Worm (Caenorhabditis elegans) whole organism, mixed stage, embryonic: ENCODE results near the gene R06F6.14.

ENCODE experiments used
- M03D4.4 ChIP-seq: sonication (generic microtip); optimal IDR thresholded peaks from 2 replicates; lab custom pipeline; 2017; ENCODE audit warnings: mild to moderate bottlenecking, missing genetic modification characterization, missing compliant biosample characterization
- bed-3 ChIP-seq: fragments of 200-800 bp; sonication (Bioruptor generic); optimal IDR thresholded peaks from 3 replicates; lab custom pipeline; 2018; ENCODE audit warnings: mild to moderate bottlenecking, missing genetic modification characterization, moderate library complexity, missing compliant biosample characterization
- blmp-1 ChIP-seq: fragments of 150-350 bp; optimal IDR thresholded peaks from 2 replicates; lab custom pipeline; 2014; ENCODE audit warnings: missing biosample characterization, missing genetic modification characterization
- ceh-39 ChIP-seq: fragments of 150-350 bp; optimal IDR thresholded peaks from 2 replicates; lab custom pipeline; 2014; ENCODE audit warnings: missing biosample characterization, missing genetic modification characterization
- ceh-43 ChIP-seq: fragments of 200-800 bp; sonication (Bioruptor generic); optimal IDR thresholded peaks from 2 replicates; lab custom pipeline; 2018; ENCODE audit warnings: mild to moderate bottlenecking, missing genetic modification characterization, moderate library complexity, missing compliant biosample characterization
- ceh-83 ChIP-seq: fragments of 200-800 bp; sonication (Bioruptor generic); optimal IDR thresholded peaks from 2 replicates; lab custom pipeline; 2018; ENCODE audit warnings: mild to moderate bottlenecking, missing genetic modification characterization, missing compliant biosample characterization
- ces-1 ChIP-seq: fragments of 150-350 bp; optimal IDR thresholded peaks from 2 replicates; lab custom pipeline; 2014; ENCODE audit warnings: missing biosample characterization, missing genetic modification reagents, missing genetic modification characterization
- cnd-1 ChIP-seq: fragments of 200-800 bp; sonication (Bioruptor generic); optimal IDR thresholded peaks from 2 replicates; lab custom pipeline; 2018; ENCODE audit warnings: mild to moderate bottlenecking, missing genetic modification characterization, missing compliant biosample characterization
- drap-1 ChIP-seq: fragments of 200-800 bp; sonication (Bioruptor generic); optimal IDR thresholded peaks from 3 replicates; lab custom pipeline; 2018; ENCODE audit warnings: mild to moderate bottlenecking, missing genetic modification characterization, missing compliant biosample characterization
- elt-1 ChIP-seq: sonication (generic microtip); optimal IDR thresholded peaks from 2 replicates; lab custom pipeline; 2017; ENCODE audit warnings: missing genetic modification characterization, mild to moderate bottlenecking, missing compliant biosample characterization, antibody characterized with exemption, moderate library complexity, borderline replicate concordance; ENCODE audit not compliant: insufficient read depth
- elt-3 ChIP-seq: fragments of 150-350 bp; optimal IDR thresholded peaks from 2 replicates; lab custom pipeline; 2014; ENCODE audit warnings: missing biosample characterization, missing genetic modification characterization
- flh-1 ChIP-seq: fragments of 200-800 bp; sonication (Bioruptor generic); optimal IDR thresholded peaks from 2 replicates; lab custom pipeline; 2018; ENCODE audit warnings: mild to moderate bottlenecking, missing genetic modification characterization, moderate library complexity, missing compliant biosample characterization
- ham-2 ChIP-seq: fragments of 200-800 bp; sonication (Bioruptor generic); optimal IDR thresholded peaks from 2 replicates; lab custom pipeline; 2018; ENCODE audit warnings: mild to moderate bottlenecking, missing genetic modification characterization, missing compliant biosample characterization
- hlh-1 ChIP-seq: fragments of 150-350 bp; optimal IDR thresholded peaks from 2 replicates; lab custom pipeline; 2014; ENCODE audit warnings: missing biosample characterization, missing genetic modification reagents, missing genetic modification characterization
- lin-13 ChIP-seq: fragments of 150-350 bp; optimal IDR thresholded peaks from 2 replicates; lab custom pipeline; 2014; ENCODE audit warnings: missing biosample characterization, missing genetic modification characterization
- lin-32 ChIP-seq: fragments of 200-800 bp; sonication (Bioruptor generic); optimal IDR thresholded peaks from 2 replicates; lab custom pipeline; 2018; ENCODE audit warnings: mild to moderate bottlenecking, missing genetic modification characterization, missing compliant biosample characterization
- lsy-2 ChIP-seq: fragments of 150-350 bp; optimal IDR thresholded peaks from 2 replicates; lab custom pipeline; 2014; ENCODE audit warnings: missing biosample characterization, missing genetic modification characterization
- mab-5 ChIP-seq: fragments of 150-350 bp; optimal IDR thresholded peaks from 2 replicates; lab custom pipeline; 2014; ENCODE audit warnings: missing biosample characterization, missing genetic modification characterization
- mep-1 ChIP-seq: fragments of 150-350 bp; optimal IDR thresholded peaks from 2 replicates; lab custom pipeline; 2017; ENCODE audit warnings: missing biosample characterization, missing genetic modification reagents, missing genetic modification characterization, inconsistent platforms
- mls-2 ChIP-seq: sonication (generic microtip); optimal IDR thresholded peaks from 2 replicates; lab custom pipeline; 2016; ENCODE audit warnings: mild to moderate bottlenecking, missing genetic modification characterization, moderate library complexity, missing compliant biosample characterization
- nhr-12 ChIP-seq: fragments of 150-350 bp; optimal IDR thresholded peaks from 2 replicates; lab custom pipeline; 2014; ENCODE audit warnings: missing biosample characterization, missing genetic modification characterization
- nhr-2 ChIP-seq: fragments of 150-350 bp; optimal IDR thresholded peaks from 2 replicates; lab custom pipeline; 2014; ENCODE audit warnings: missing biosample characterization, missing genetic modification characterization
- nhr-237 ChIP-seq: fragments of 150-350 bp; optimal IDR thresholded peaks from 2 replicates; lab custom pipeline; 2014; ENCODE audit warnings: missing biosample characterization, missing genetic modification characterization
- nhr-28 ChIP-seq: fragments of 150-350 bp; optimal IDR thresholded peaks from 2 replicates; lab custom pipeline; 2014; ENCODE audit warnings: missing biosample characterization, missing genetic modification characterization
- nhr-76 ChIP-seq: sonication (generic microtip); optimal IDR thresholded peaks from 2 replicates; lab custom pipeline; 2017; ENCODE audit warnings: missing biosample characterization, missing genetic modification characterization
- pha-4 ChIP-seq: fragments of 150-350 bp; optimal IDR thresholded peaks from 2 replicates; lab custom pipeline; 2018; ENCODE audit warnings: missing biosample characterization, missing genetic modification reagents, missing genetic modification characterization
- sem-2 ChIP-seq: fragments of 200-800 bp; sonication (Bioruptor generic); optimal IDR thresholded peaks from 2 replicates; lab custom pipeline; 2018; ENCODE audit warnings: mild to moderate bottlenecking, missing genetic modification characterization, missing compliant biosample characterization
- snpc-4 ChIP-seq: fragments of 150-350 bp; optimal IDR thresholded peaks from 2 replicates; lab custom pipeline; 2014; ENCODE audit warnings: missing biosample characterization, missing genetic modification characterization
- sptf-1 ChIP-seq: sonication (generic microtip); optimal IDR thresholded peaks from 2 replicates; lab custom pipeline; 2017; ENCODE audit warnings: mild to moderate bottlenecking, missing genetic modification characterization, moderate library complexity, missing compliant biosample characterization
- tbx-8 ChIP-seq: fragments of 200-800 bp; sonication (Bioruptor generic); optimal IDR thresholded peaks from 2 replicates; lab custom pipeline; 2018; ENCODE audit warnings: mild to moderate bottlenecking, missing genetic modification characterization, moderate library complexity, missing compliant biosample characterization
- unc-39 ChIP-seq: fragments of 150-350 bp; optimal IDR thresholded peaks from 2 replicates; lab custom pipeline; 2014; ENCODE audit warnings: missing biosample characterization, missing genetic modification characterization
- unc-62 ChIP-seq: fragments of 150-350 bp; optimal IDR thresholded peaks from 2 replicates; lab custom pipeline; 2014; ENCODE audit warnings: missing biosample characterization, missing genetic modification reagents, missing genetic modification characterization
- ztf-11 ChIP-seq: fragments of 150-350 bp; optimal IDR thresholded peaks from 2 replicates; lab custom pipeline; 2014; ENCODE audit warnings: missing biosample characterization, missing genetic modification characterization

R06F6.14 gene

DNA sequence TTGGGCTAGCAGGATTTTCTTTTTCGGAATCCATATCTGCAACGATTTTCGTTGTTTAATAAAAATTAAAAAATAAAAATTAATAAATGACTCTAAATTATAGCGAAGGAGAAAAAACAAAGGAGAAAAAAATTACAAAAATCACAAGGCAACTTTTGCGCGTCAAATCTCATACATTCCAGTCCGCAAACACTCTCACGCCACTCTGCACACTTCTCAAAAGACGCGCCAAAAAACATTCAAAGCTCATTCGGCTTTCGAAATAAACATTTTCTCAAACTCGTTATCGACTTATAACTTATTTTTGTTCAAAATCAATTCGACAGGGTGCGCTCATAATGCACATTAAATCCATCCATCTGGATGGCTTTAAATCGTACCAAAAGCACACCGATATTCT lies 15.0 kb downstream of the R06F6.14 start, which contains the start of the genes R06F6.12 and mix-1:
R06F6.12 (minus strand) TSS at position 36 of the 400 bp plus-strand sequence.
mix-1 (plus strand) TSS at position 201 of the 400 bp plus-strand sequence.
- TF ChIP-seq pha-4 (peak; percentile 16), ceh-43 (GFP tag; lab: Kevin White, UChicago) (no peak), sptf-1 (tag; lab: Kevin White, UChicago) (peak; percentile 34), elt-3 (tag; lab: Kevin White, UChicago) (no peak), hlh-1 (tag; lab: Kevin White, UChicago) (peak; percentile 29), flh-1 (no peak), ceh-39 (tag; lab: Kevin White, UChicago) (peak; percentile 14), M03D4.4 (tag; lab: Kevin White, UChicago) (peak; percentile 24), ces-1 (GFP tag; lab: Kevin White, UChicago) (peak; percentile 37), drap-1 (peak; percentile 36), nhr-76 (tag; lab: Kevin White, UChicago) (no peak), mep-1 (tag; lab: Kevin White, UChicago) (peak; percentile 65), unc-62 (peak; percentile 5), blmp-1 (tag; lab: Kevin White, UChicago) (no peak), nhr-12 (tag; lab: Kevin White, UChicago) (no peak), lin-32 (GFP tag; lab: Kevin White, UChicago) (no peak), nhr-237 (tag; lab: Kevin White, UChicago) (peak; percentile 12), lsy-2 (tag; lab: Kevin White, UChicago) (peak; percentile 65), nhr-28 (tag; lab: Kevin White, UChicago) (no peak), tbx-8 (no peak), lin-13 (tag; lab: Kevin White, UChicago) (peak; percentile 45), cnd-1 (tag; lab: Kevin White, UChicago) (no peak), ham-2 (no peak)

DNA sequence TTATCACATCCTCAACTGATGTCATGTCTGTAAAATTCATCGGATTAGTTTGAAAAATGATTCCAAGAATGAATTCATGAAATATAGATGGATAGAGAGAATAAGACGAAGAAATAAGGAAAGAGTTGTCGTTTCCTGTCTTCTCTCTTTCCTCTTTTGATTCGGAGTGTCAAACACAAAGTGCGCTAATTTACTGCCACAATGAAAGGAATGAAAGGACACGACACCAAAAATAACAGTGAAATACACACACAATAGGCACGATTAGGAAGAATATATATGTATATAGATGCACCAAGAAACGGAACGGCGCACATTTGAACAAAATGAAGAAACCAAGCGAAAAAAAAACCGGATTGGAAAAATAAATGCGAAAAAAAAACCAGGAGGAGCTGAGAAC lies 20.0 kb downstream of the R06F6.14 start, which contains the start of gene VM106R.1:
VM106R.1 (minus strand) TSS at position 101 of the 400 bp plus-strand sequence.
- TF ChIP-seq nhr-2 (no peak), elt-1 (tag; lab: Kevin White, UChicago) (no peak), sem-2 (GFP tag; lab: Kevin White, UChicago) (no peak)

DNA sequence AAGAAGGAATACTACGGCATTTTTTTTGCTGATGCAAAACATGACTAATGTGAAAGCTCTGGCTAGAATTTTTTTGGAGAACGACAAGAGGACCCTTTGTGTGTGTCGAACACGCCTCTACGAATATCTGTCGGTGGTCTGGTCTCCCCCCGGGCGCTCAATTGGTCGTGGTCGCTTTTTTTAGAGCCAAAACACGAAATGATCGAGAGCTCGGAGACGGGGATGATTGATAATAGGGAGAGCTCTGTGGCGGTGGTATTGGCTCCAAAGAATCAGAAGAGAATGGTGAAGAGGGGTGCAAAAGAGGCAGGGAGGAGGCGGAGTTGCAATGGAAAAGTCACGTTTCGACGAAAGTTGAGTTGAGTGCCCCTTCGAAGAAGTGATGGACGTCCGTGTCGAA lies 20.5 kb downstream of the R06F6.14 start:
- TF ChIP-seq mep-1 (tag; lab: Kevin White, UChicago) (no peak), lsy-2 (tag; lab: Kevin White, UChicago) (no peak), elt-1 (tag; lab: Kevin White, UChicago) (no peak), mab-5 (tag; lab: Kevin White, UChicago) (no peak)

DNA sequence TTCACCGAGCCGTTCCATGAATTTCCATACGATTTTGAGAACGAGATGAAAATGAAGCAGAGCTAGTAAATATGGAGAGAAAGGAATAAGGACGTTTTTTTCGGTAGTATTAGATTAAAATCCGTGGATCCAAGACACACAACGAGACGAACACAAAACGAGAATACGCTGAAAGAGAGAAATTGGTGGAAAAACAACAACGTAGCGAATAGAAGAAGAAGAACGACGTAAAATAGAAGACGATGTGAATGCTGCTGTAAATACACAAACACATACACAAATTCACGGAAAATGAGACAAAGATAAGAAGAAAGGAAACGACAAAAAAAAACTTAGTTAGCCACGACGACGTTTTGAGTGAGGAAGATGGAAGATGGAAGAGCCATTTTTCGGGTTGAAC lies 25.6 kb downstream of the R06F6.14 start:
- no peak for TF ChIP-seq mls-2 (tag; lab: Kevin White, UChicago)
- TF ChIP-seq lin-13 (tag; lab: Kevin White, UChicago), result no peak
- TF ChIP-seq ztf-11 (tag; lab: Kevin White, UChicago), result no peak
- TF ChIP-seq ceh-83 (GFP tag; lab: Kevin White, UChicago), result no peak
- TF ChIP-seq snpc-4 (tag; lab: Kevin White, UChicago), result no peak
- TF ChIP-seq blmp-1 (tag; lab: Kevin White, UChicago), result no peak

DNA sequence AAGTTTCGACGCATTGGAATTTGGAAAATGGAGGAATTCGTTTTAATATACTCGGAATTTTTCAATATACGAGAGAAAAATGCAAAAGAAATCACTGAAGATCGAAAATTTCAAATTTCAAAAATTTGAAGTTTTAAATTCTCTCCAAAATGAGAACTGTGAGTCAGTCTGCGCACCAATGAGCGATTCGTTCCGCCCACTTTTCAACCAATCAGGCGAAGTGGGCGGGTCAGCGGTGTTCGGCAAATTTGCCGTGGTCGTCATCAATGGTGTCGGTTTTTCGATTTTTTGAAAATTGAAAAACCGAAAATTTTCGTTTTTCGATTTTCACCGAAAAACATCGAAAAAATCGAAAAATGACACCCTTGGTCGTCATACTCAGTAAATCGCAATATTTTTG lies 29.5 kb downstream of the R06F6.14 start:
- TF ChIP-seq cnd-1 (tag; lab: Kevin White, UChicago), result no peak
- TF ChIP-seq ceh-83 (GFP tag; lab: Kevin White, UChicago), result no peak
- TF ChIP-seq mep-1 (tag; lab: Kevin White, UChicago), result no peak
- no peak for TF ChIP-seq tbx-8
- no peak for TF ChIP-seq nhr-28 (tag; lab: Kevin White, UChicago)
- TF ChIP-seq ceh-43 (GFP tag; lab: Kevin White, UChicago), result no peak
- TF ChIP-seq unc-39 (tag; lab: Kevin White, UChicago), result no peak
- no peak for TF ChIP-seq flh-1
- TF ChIP-seq M03D4.4 (tag; lab: Kevin White, UChicago), result no peak
- TF ChIP-seq blmp-1 (tag; lab: Kevin White, UChicago), result no peak
- TF ChIP-seq ztf-11 (tag; lab: Kevin White, UChicago), result no peak
- TF ChIP-seq nhr-12 (tag; lab: Kevin White, UChicago), result no peak
- TF ChIP-seq lsy-2 (tag; lab: Kevin White, UChicago), result no peak
- TF ChIP-seq nhr-2, result no peak
- TF ChIP-seq bed-3, result no peak
- no peak for TF ChIP-seq elt-3 (tag; lab: Kevin White, UChicago)
